Worm (Caenorhabditis elegans) whole organism, L1 larva: ENCODE data around the gene dhs-19.
A peak's percentile ranks its signal among the peaks of the same experiment; 100 is the strongest.

Experiments
- C16A3.4 ChIP-seq: fragments of 150-350 bp; optimal IDR thresholded peaks from 2 replicates; lab custom pipeline; 2014; ENCODE audit warnings: missing biosample characterization, missing genetic modification characterization
- Y116A8C.19 ChIP-seq: sonication (generic microtip); optimal IDR thresholded peaks from 2 replicates; lab custom pipeline; 2016; ENCODE audit warnings: missing compliant biosample characterization, missing genetic modification characterization, borderline replicate concordance
- ama-1 ChIP-seq: fragments of 150-350 bp; optimal IDR thresholded peaks from 2 replicates; lab custom pipeline; 2014
- blmp-1 ChIP-seq: fragments of 150-350 bp; optimal IDR thresholded peaks from 2 replicates; lab custom pipeline; 2014; ENCODE audit warnings: missing biosample characterization, missing genetic modification characterization
- ceh-63 ChIP-seq: fragments of 200-800 bp; sonication (Bioruptor generic); optimal IDR thresholded peaks from 2 replicates; lab custom pipeline; 2018; ENCODE audit warnings: mild to moderate bottlenecking, missing genetic modification characterization, missing compliant biosample characterization
- ceh-88 ChIP-seq: fragments of 200-800 bp; sonication (Bioruptor generic); IDR thresholded peaks from 2 replicates; pipeline ENCODE4 v1.3.6; 2022; ENCODE audit warnings: missing genetic modification characterization, missing compliant biosample characterization
- ceh-90 ChIP-seq: sonication (generic microtip); optimal IDR thresholded peaks from 2 replicates; lab custom pipeline; 2016; ENCODE audit warnings: missing genetic modification characterization, missing compliant biosample characterization
- dpl-1 ChIP-seq, 3 experiments: fragments of 150-350 bp in 2 of 3; sonication (generic microtip) in 1 of 3; optimal IDR thresholded peaks; 2 replicates each; lab custom pipeline; 2014 to 2017; ENCODE audit warnings: missing biosample characterization in 3 of 3, missing genetic modification characterization in 3 of 3, missing genetic modification reagents in 3 of 3
- efl-1 ChIP-seq, 4 experiments: fragments of 150-350 bp; optimal IDR thresholded peaks in 3 of 4; peaks in 1 of 4; 1 replicate in 1 of 4; 2 replicates in 3 of 4; lab custom pipeline; 2014; ENCODE audit warnings: missing biosample characterization in 2 of 4, missing genetic modification characterization in 2 of 4, missing genetic modification reagents in 2 of 4
- egl-13 ChIP-seq: sonication (generic microtip); optimal IDR thresholded peaks from 2 replicates; lab custom pipeline; 2016; ENCODE audit warnings: missing genotype, missing genetic modification reagents, missing genetic modification characterization, missing compliant biosample characterization
- elt-2 ChIP-seq: sonication (generic microtip); optimal IDR thresholded peaks from 2 replicates; lab custom pipeline; 2016; ENCODE audit warnings: missing genetic modification characterization, mild to moderate bottlenecking, inconsistent platforms, missing compliant biosample characterization, missing genetic modification reagents
- elt-3 ChIP-seq, 6 experiments: fragments of 150-350 bp in 1 of 6; sonication (generic microtip); optimal IDR thresholded peaks; 2 replicates each; lab custom pipeline; 2017 to 2018; ENCODE audit warnings: missing biosample characterization in 6 of 6, missing genetic modification characterization in 6 of 6, inconsistent platforms in 1 of 6
- fkh-4 ChIP-seq: sonication (generic microtip); optimal IDR thresholded peaks from 2 replicates; lab custom pipeline; 2016; ENCODE audit warnings: missing compliant biosample characterization, missing genetic modification characterization, borderline replicate concordance
- grh-1 ChIP-seq: fragments of 200-800 bp; sonication (Bioruptor generic); IDR thresholded peaks from 2 replicates; pipeline ENCODE4 v1.3.6; 2022; ENCODE audit warnings: missing genetic modification reagents, missing genetic modification characterization, missing compliant biosample characterization
- hpl-2 ChIP-seq: fragments of 150-350 bp; optimal IDR thresholded peaks from 2 replicates; lab custom pipeline; 2014; ENCODE audit warnings: missing biosample characterization, missing genetic modification reagents, missing genetic modification characterization
- jun-1 ChIP-seq: fragments of 150-350 bp; optimal IDR thresholded peaks from 2 replicates; lab custom pipeline; 2014; ENCODE audit warnings: missing biosample characterization, missing genetic modification reagents, missing genetic modification characterization
- lin-14 ChIP-seq: fragments of 200-800 bp; sonication (Bioruptor generic); optimal IDR thresholded peaks from 2 replicates; lab custom pipeline; 2018; ENCODE audit warnings: mild to moderate bottlenecking, missing genetic modification characterization, moderate library complexity, missing compliant biosample characterization
- lin-35 ChIP-seq, 2 experiments: fragments of 150-350 bp; optimal IDR thresholded peaks; 2 replicates each; lab custom pipeline; 2014; ENCODE audit warnings: missing biosample characterization in 2 of 2, missing genetic modification characterization in 2 of 2, missing genetic modification reagents in 2 of 2
- lir-3 ChIP-seq: sonication (generic microtip); optimal IDR thresholded peaks from 2 replicates; lab custom pipeline; 2016; ENCODE audit warnings: mild to moderate bottlenecking, missing genetic modification characterization, moderate library complexity, missing compliant biosample characterization; ENCODE audit not compliant: poor library complexity
- lsy-2 ChIP-seq, 2 experiments: fragments of 150-350 bp; optimal IDR thresholded peaks; 2 replicates each; lab custom pipeline; 2014; ENCODE audit warnings: missing biosample characterization in 2 of 2, missing genetic modification characterization in 2 of 2
- mdl-1 ChIP-seq, 2 experiments: fragments of 150-350 bp; optimal IDR thresholded peaks; 2 replicates each; lab custom pipeline; 2014 to 2017; ENCODE audit warnings: missing biosample characterization in 2 of 2, missing genetic modification characterization in 2 of 2, inconsistent platforms in 1 of 2
- mef-2 ChIP-seq: fragments of 150-350 bp; optimal IDR thresholded peaks from 2 replicates; lab custom pipeline; 2014; ENCODE audit warnings: missing biosample characterization, missing genetic modification characterization
- mep-1 ChIP-seq: fragments of 150-350 bp; optimal IDR thresholded peaks from 2 replicates; lab custom pipeline; 2014; ENCODE audit warnings: missing biosample characterization, missing genetic modification characterization
- nhr-19 ChIP-seq: fragments of 200-800 bp; sonication (Bioruptor generic); conservative IDR thresholded peaks from 2 replicates; pipeline ENCODE4 v1.3.6; 2022; ENCODE audit warnings: missing genetic modification characterization, missing compliant biosample characterization
- nhr-20 ChIP-seq: sonication (generic microtip); optimal IDR thresholded peaks from 2 replicates; lab custom pipeline; 2016; ENCODE audit warnings: mild to moderate bottlenecking, missing genetic modification characterization, missing compliant biosample characterization
- nhr-71 ChIP-seq: sonication (generic microtip); optimal IDR thresholded peaks from 2 replicates; lab custom pipeline; 2016; ENCODE audit warnings: mild to moderate bottlenecking, missing genetic modification characterization, moderate library complexity, missing compliant biosample characterization
- nhr-84 ChIP-seq: sonication (generic microtip); optimal IDR thresholded peaks from 2 replicates; lab custom pipeline; 2017; ENCODE audit warnings: missing biosample characterization, missing genetic modification characterization
- nhr-85 ChIP-seq: sonication (generic microtip); peaks from one replicate; lab custom pipeline; 2016; ENCODE audit warnings: missing genetic modification characterization, inconsistent platforms, missing compliant biosample characterization
- nhr-90 ChIP-seq: sonication (generic microtip); optimal IDR thresholded peaks from 2 replicates; lab custom pipeline; 2016; ENCODE audit warnings: mild to moderate bottlenecking, missing genetic modification characterization, missing compliant biosample characterization; ENCODE audit not compliant: poor library complexity
- pax-3 ChIP-seq: fragments of 200-800 bp; sonication (Bioruptor generic); optimal IDR thresholded peaks from 2 replicates; lab custom pipeline; 2018; ENCODE audit warnings: mild to moderate bottlenecking, missing genetic modification characterization, moderate library complexity, missing compliant biosample characterization
- rnt-1 ChIP-seq: sonication (generic microtip); optimal IDR thresholded peaks from 2 replicates; lab custom pipeline; 2016; ENCODE audit warnings: mild to moderate bottlenecking, missing genetic modification characterization, moderate library complexity, missing compliant biosample characterization
- skn-1 ChIP-seq: fragments of 150-350 bp; optimal IDR thresholded peaks from 2 replicates; lab custom pipeline; 2014; ENCODE audit warnings: missing biosample characterization, missing genetic modification characterization
- snu-23 ChIP-seq: sonication (generic microtip); optimal IDR thresholded peaks from 2 replicates; lab custom pipeline; 2016; ENCODE audit warnings: missing genetic modification characterization, missing compliant biosample characterization
- swsn-7 ChIP-seq: sonication (generic microtip); optimal IDR thresholded peaks from 2 replicates; lab custom pipeline; 2016; ENCODE audit warnings: missing genetic modification characterization, missing compliant biosample characterization
- tlp-1 ChIP-seq: fragments of 150-350 bp; optimal IDR thresholded peaks from 2 replicates; lab custom pipeline; 2014; ENCODE audit warnings: missing biosample characterization, missing genetic modification characterization
- unc-130 ChIP-seq: fragments of 150-350 bp; optimal IDR thresholded peaks from 2 replicates; lab custom pipeline; 2017; ENCODE audit warnings: missing biosample characterization, missing genetic modification characterization, inconsistent platforms
- unc-86 ChIP-seq: sonication (generic microtip); optimal IDR thresholded peaks from 2 replicates; lab custom pipeline; 2016; ENCODE audit warnings: missing genetic modification characterization, missing compliant biosample characterization
- unc-98 ChIP-seq: fragments of 200-800 bp; sonication (Bioruptor generic); IDR thresholded peaks from 2 replicates; pipeline ENCODE4 v1.3.6; 2022; ENCODE audit warnings: missing genetic modification characterization, missing compliant biosample characterization
- xbp-1 ChIP-seq: sonication (generic microtip); optimal IDR thresholded peaks from 2 replicates; lab custom pipeline; 2016; ENCODE audit warnings: missing genetic modification characterization, missing compliant biosample characterization
- zip-4 ChIP-seq: fragments of 200-800 bp; sonication (Bioruptor generic); optimal IDR thresholded peaks from 2 replicates; lab custom pipeline; 2018; ENCODE audit warnings: mild to moderate bottlenecking, missing genetic modification characterization, moderate library complexity, missing compliant biosample characterization

The dhs-19 gene

ce11 chrV:11534495-11535189, 44.4 kb upstream of the dhs-19 start:
- peak; percentile 68 for TF ChIP-seq nhr-71 (tag; lab: Kevin White, UChicago)
- TF ChIP-seq efl-1 (optimal IDR thresholded peaks at IDR 0.05; lab: Kevin White, UChicago) = no peak
- TF ChIP-seq efl-1 (GFP tag; optimal IDR thresholded peaks at IDR 0.05 in 1 of 2; lab: Kevin White, UChicago) = peak in 1 of 2 experiments; percentile 78
- peak; percentile 99 for TF ChIP-seq blmp-1 (tag; lab: Kevin White, UChicago)
- peak; percentile 72 for TF ChIP-seq lin-14
- TF ChIP-seq zip-4 (GFP tag; lab: Kevin White, UChicago) = no peak
- TF ChIP-seq hpl-2 (GFP tag; lab: Kevin White, UChicago) = peak; percentile 21
- TF ChIP-seq dpl-1 (GFP tag; optimal IDR thresholded peaks at IDR 0.05; lab: Kevin White, UChicago) = peak in 1 of 3 experiments; percentile 28
- TF ChIP-seq nhr-20 (tag; lab: Kevin White, UChicago) = peak; percentile 76
- TF ChIP-seq mef-2 (tag; lab: Kevin White, UChicago) = no peak
- TF ChIP-seq xbp-1 (tag; lab: Kevin White, UChicago) = no peak
- peak; percentile 81 for TF ChIP-seq nhr-85
- TF ChIP-seq egl-13 (tag; lab: Kevin White, UChicago) = no peak
- TF ChIP-seq mdl-1 (tag; optimal IDR thresholded peaks at IDR 0.05; lab: Kevin White, UChicago) = peak in 1 of 2 experiments; percentile 60
- peak; percentile 6 for TF ChIP-seq unc-130 (tag; lab: Kevin White, UChicago)
- no peak for TF ChIP-seq fkh-4 (tag; lab: Kevin White, UChicago)
- peak; percentile 51 for TF ChIP-seq nhr-90 (tag; lab: Kevin White, UChicago)
- peak in 5 of 6 experiments; percentile 64 to 90 (median 68) for TF ChIP-seq elt-3 (tag; optimal IDR thresholded peaks at IDR 0.05; lab: Kevin White, UChicago)
- TF ChIP-seq grh-1 = peak; percentile 10; the same call in 1 of the 2 replicates
- no peak for TF ChIP-seq pax-3 (tag; lab: Kevin White, UChicago)
- TF ChIP-seq elt-2 = peak; percentile 87
- TF ChIP-seq snu-23 = peak; percentile 37
- no peak for TF ChIP-seq tlp-1 (tag; lab: Kevin White, UChicago)
- TF ChIP-seq rnt-1 (tag; lab: Kevin White, UChicago) = peak; percentile 48
- TF ChIP-seq ama-1 = peak; percentile 65
- TF ChIP-seq jun-1 (tag; lab: Kevin White, UChicago) = peak; percentile 11
- peak in 1 of 2 experiments; percentile 43 for TF ChIP-seq lsy-2 (tag; optimal IDR thresholded peaks at IDR 0.05; lab: Kevin White, UChicago)
- TF ChIP-seq lin-35 (GFP tag; optimal IDR thresholded peaks at IDR 0.05; lab: Kevin White, UChicago) = peak in 1 of 2 experiments; percentile 71
- TF ChIP-seq C16A3.4 (tag; lab: Kevin White, UChicago) = peak; percentile 13
- no peak for TF ChIP-seq ceh-88 (GFP tag; lab: Robert Waterston, UW)
- no peak for TF ChIP-seq skn-1 (tag; lab: Kevin White, UChicago)
- TF ChIP-seq mep-1 = peak; percentile 11
- TF ChIP-seq swsn-7 = no peak
- TF ChIP-seq ceh-90 (tag; lab: Kevin White, UChicago) = no peak
- no peak for TF ChIP-seq Y116A8C.19 (tag; lab: Kevin White, UChicago)
- TF ChIP-seq nhr-19 = peak; percentile 14
- no peak for TF ChIP-seq unc-86 (tag; lab: Kevin White, UChicago)
- no peak for TF ChIP-seq lir-3
- TF ChIP-seq unc-98 (GFP tag; lab: Robert Waterston, UW) = no peak

DNA sequence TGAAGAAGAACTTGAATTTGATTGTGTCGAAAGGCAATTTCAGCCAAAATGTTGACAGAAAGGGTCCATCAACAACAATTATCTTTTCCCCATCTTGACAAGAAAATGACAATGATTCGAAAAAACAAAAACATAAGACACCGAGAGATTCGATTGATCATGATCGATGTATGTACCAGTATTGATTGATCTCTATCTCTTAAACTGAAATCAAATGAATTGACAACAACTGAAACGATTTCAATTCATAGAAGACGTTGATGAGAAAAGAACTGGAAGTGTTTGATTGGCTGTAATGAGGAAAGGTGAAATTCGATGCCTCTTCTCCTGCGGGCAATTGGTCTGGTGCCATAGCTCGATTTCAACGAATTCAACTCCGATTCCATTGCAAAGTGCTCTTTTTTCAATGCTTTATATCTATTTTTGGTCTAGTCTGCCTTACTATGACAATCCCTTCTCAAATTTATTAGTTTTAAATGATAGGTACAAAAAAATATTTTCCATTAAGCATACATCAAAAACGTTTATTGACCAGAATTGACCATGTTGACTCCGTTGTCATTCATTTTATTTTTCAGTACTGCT, 43.2 kb upstream of the dhs-19 start:
- TF ChIP-seq ceh-63 (peak; percentile 17), nhr-84 (no peak)
